Worm (Caenorhabditis elegans) whole organism, L1 larva: ENCODE measurements around the gene dgk-5.

Experiments used
- dpl-1 ChIP-seq, 3 experiments: fragments of 150-350 bp in 2 of 3; sonication (generic microtip) in 1 of 3; optimal IDR thresholded peaks; 2 replicates each; lab custom pipeline; 2014 to 2017; ENCODE audit warnings: missing biosample characterization in 3 of 3, missing genetic modification characterization in 3 of 3, missing genetic modification reagents in 3 of 3
- elt-2 ChIP-seq: sonication (generic microtip); optimal IDR thresholded peaks from 2 replicates; lab custom pipeline; 2016; ENCODE audit warnings: missing genetic modification characterization, mild to moderate bottlenecking, inconsistent platforms, missing compliant biosample characterization, missing genetic modification reagents
- mdl-1 ChIP-seq, 2 experiments: fragments of 150-350 bp; optimal IDR thresholded peaks; 2 replicates each; lab custom pipeline; 2014 to 2017; ENCODE audit warnings: missing biosample characterization in 2 of 2, missing genetic modification characterization in 2 of 2, inconsistent platforms in 1 of 2
- nhr-11 ChIP-seq: fragments of 150-350 bp; optimal IDR thresholded peaks from 2 replicates; lab custom pipeline; 2014; ENCODE audit warnings: missing biosample characterization, missing genetic modification characterization
- snpc-4 ChIP-seq: fragments of 150-350 bp; optimal IDR thresholded peaks from 2 replicates; lab custom pipeline; 2014; ENCODE audit warnings: missing biosample characterization, missing genetic modification characterization
- ztf-11 ChIP-seq, 2 experiments: sonication (generic microtip); optimal IDR thresholded peaks; 2 replicates each; lab custom pipeline; 2016 to 2017; ENCODE audit warnings: missing genetic modification characterization in 2 of 2, missing biosample characterization in 1 of 2, missing compliant biosample characterization in 1 of 2

DNA sequence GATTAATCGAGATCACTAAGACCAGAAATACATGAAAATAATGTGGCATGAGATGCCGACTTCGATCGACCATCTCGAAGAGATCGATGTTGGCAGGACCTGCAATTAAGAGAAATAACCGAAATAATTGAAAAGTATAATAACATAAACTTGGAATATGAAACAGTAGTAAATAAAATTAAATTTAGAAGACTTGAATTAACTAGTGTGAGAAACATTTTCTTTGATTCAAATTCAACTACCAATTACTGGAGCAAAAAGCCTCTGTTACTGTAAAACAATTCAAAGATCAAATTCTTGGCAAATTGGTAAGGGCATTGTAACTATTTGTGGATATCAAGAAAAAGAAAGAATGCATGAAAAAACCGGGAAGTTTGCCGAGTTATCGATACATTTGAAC is 43.0 kb upstream of the dgk-5 start, which contains the start of gene R05G9R.1:
- TF ChIP-seq elt-2 (tag; lab: Kevin White, UChicago) (no peak), dpl-1 (GFP tag; optimal IDR thresholded peaks at IDR 0.05; lab: Kevin White, UChicago) (no peak), mdl-1 (tag; optimal IDR thresholded peaks at IDR 0.05; lab: Kevin White, UChicago) (no peak), ztf-11 (tag; optimal IDR thresholded peaks at IDR 0.05; lab: Kevin White, UChicago) (no peak), snpc-4 (no peak), nhr-11 (tag; lab: Kevin White, UChicago) (no peak)
